Worm (Caenorhabditis elegans) whole organism, L2 larva: ENCODE measurements around the gene T01B10.5.

Experiments
- fos-1 ChIP-seq: fragments of 150-350 bp; optimal IDR thresholded peaks from 2 replicates; lab custom pipeline; 2014; ENCODE audit warnings: missing biosample characterization, missing genetic modification characterization
- nhr-11 ChIP-seq: fragments of 150-350 bp; optimal IDR thresholded peaks from 2 replicates; lab custom pipeline; 2014; ENCODE audit warnings: missing biosample characterization, missing genetic modification characterization

DNA sequence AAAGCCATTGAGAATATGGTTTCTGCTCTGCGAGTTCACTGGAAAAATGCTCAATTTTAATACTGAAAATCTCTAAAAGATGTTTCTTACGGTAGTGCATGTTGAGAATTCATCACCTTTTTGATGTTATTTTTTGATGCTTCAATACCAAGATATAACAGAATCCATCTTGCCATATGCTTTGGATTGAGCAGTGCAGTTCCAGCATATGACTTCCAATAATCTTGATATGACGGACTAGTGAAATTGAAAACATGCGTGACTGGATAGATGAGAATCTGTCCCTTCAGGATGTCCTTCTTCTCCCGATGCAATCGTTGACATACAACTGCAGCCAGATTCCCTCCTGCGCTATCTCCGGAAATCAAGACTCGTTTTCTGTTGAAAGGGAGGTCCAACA lies 34.1 kb upstream of the T01B10.5 start:
- TF ChIP-seq nhr-11 (tag; lab: Kevin White, UChicago) (no peak), fos-1 (tag; lab: Kevin White, UChicago) (no peak)
